Worm (Caenorhabditis elegans) whole organism, young adult: Measurements from ENCODE around the gene R03H10.1.
A peak's percentile ranks its signal among the peaks of the same experiment; 100 is the strongest.

Experiments
- B0336.3 ChIP-seq: fragments of 200-800 bp; sonication (Bioruptor generic); IDR thresholded peaks from 2 replicates; pipeline ENCODE4 v1.3.6; 2022; ENCODE audit warnings: missing genetic modification characterization, missing compliant biosample characterization
- C17E4.6 ChIP-seq: fragments of 200-800 bp; sonication (Bioruptor generic); IDR thresholded peaks from 2 replicates; pipeline ENCODE4 v1.3.6; 2022; ENCODE audit warnings: missing genetic modification reagents, missing genetic modification characterization, missing compliant biosample characterization
- F23B12.7 ChIP-seq: sonication (generic microtip); optimal IDR thresholded peaks from 2 replicates; lab custom pipeline; 2017; ENCODE audit warnings: missing genetic modification characterization, mild to moderate bottlenecking, missing compliant biosample characterization, antibody characterized with exemption, moderate library complexity; ENCODE audit not compliant: insufficient read depth
- F33H1.4 ChIP-seq: fragments of 200-800 bp; sonication (Bioruptor generic); IDR thresholded peaks from 2 replicates; pipeline ENCODE4 v1.3.6; 2022; ENCODE audit warnings: missing genetic modification reagents, missing genetic modification characterization, missing compliant biosample characterization
- F57A8.1 ChIP-seq: fragments of 200-800 bp; sonication (Bioruptor generic); optimal IDR thresholded peaks from 2 replicates; lab custom pipeline; 2018; ENCODE audit warnings: mild to moderate bottlenecking, missing genetic modification characterization, moderate library complexity, missing compliant biosample characterization
- F57C9.4 ChIP-seq: sonication (generic microtip); optimal IDR thresholded peaks from 2 replicates; lab custom pipeline; 2017; ENCODE audit warnings: mild to moderate bottlenecking, missing genetic modification characterization, missing compliant biosample characterization
- Y53F4B.3 ChIP-seq: fragments of 200-800 bp; sonication (Bioruptor generic); IDR thresholded peaks from 2 replicates; pipeline ENCODE4 v1.3.6; 2022; ENCODE audit warnings: missing genetic modification reagents, missing genetic modification characterization, missing compliant biosample characterization
- Y53G8AR.9 ChIP-seq: fragments of 200-800 bp; sonication (Bioruptor generic); conservative IDR thresholded peaks from 2 replicates; pipeline ENCODE4 v1.3.6; 2022; ENCODE audit warnings: missing genetic modification reagents, missing genetic modification characterization, missing compliant biosample characterization
- Y56A3A.18 ChIP-seq: fragments of 200-800 bp; sonication (Bioruptor generic); IDR thresholded peaks from 2 replicates; pipeline ENCODE4 v1.3.6; 2022; ENCODE audit warnings: missing genetic modification reagents, missing genetic modification characterization, missing compliant biosample characterization
- Y95B8A.8 ChIP-seq: fragments of 200-800 bp; sonication (Bioruptor generic); IDR thresholded peaks from 2 replicates; pipeline ENCODE4 v1.3.6; 2022; ENCODE audit warnings: missing genetic modification reagents, missing genetic modification characterization, missing compliant biosample characterization
- ama-1 ChIP-seq, 3 experiments: fragments of 150-350 bp in 1 of 3; sonication (generic microtip) in 2 of 3; optimal IDR thresholded peaks; 2 replicates each; lab custom pipeline; 2014 to 2018; ENCODE audit warnings: missing biosample characterization in 2 of 3, missing genetic modification characterization in 2 of 3, missing genetic modification reagents in 2 of 3
- bed-1 ChIP-seq: fragments of 200-800 bp; sonication (Bioruptor generic); IDR thresholded peaks from 2 replicates; pipeline ENCODE4 v1.3.6; 2022; ENCODE audit warnings: missing genetic modification reagents, missing genetic modification characterization, missing compliant biosample characterization
- ceh-27 ChIP-seq: fragments of 200-800 bp; sonication (Bioruptor generic); optimal IDR thresholded peaks from 2 replicates; lab custom pipeline; 2018; ENCODE audit warnings: mild to moderate bottlenecking, missing genetic modification characterization, moderate library complexity, missing compliant biosample characterization
- chd-7 ChIP-seq: sonication (generic microtip); optimal IDR thresholded peaks from 2 replicates; lab custom pipeline; 2016; ENCODE audit warnings: mild to moderate bottlenecking, missing genetic modification characterization, moderate library complexity, missing compliant biosample characterization
- him-1 ChIP-seq: sonication (generic microtip); optimal IDR thresholded peaks from 2 replicates; lab custom pipeline; 2016; ENCODE audit warnings: missing genotype, missing genetic modification reagents, missing genetic modification characterization, missing compliant biosample characterization
- hmg-1.2 ChIP-seq: fragments of 200-800 bp; sonication (Bioruptor generic); IDR thresholded peaks from 2 replicates; pipeline ENCODE4 v1.3.6; 2022; ENCODE audit warnings: missing genetic modification reagents, missing genetic modification characterization, missing compliant biosample characterization
- lin-35 ChIP-seq, 3 experiments: fragments of 150-350 bp in 2 of 3; sonication (generic microtip) in 1 of 3; optimal IDR thresholded peaks; 2 replicates each; lab custom pipeline; 2014 to 2018; ENCODE audit warnings: missing biosample characterization in 3 of 3, missing genetic modification characterization in 3 of 3, missing genetic modification reagents in 3 of 3
- lin-54 ChIP-seq: fragments of 200-800 bp; sonication (Bioruptor generic); optimal IDR thresholded peaks from 2 replicates; lab custom pipeline; 2018; ENCODE audit warnings: mild to moderate bottlenecking, missing genetic modification characterization, missing compliant biosample characterization
- lsl-1 ChIP-seq: fragments of 200-800 bp; sonication (Bioruptor generic); optimal IDR thresholded peaks from 2 replicates; lab custom pipeline; 2018; ENCODE audit warnings: mild to moderate bottlenecking, missing genetic modification characterization, moderate library complexity, missing compliant biosample characterization
- madf-3 ChIP-seq: fragments of 200-800 bp; sonication (Bioruptor generic); IDR thresholded peaks from 2 replicates; pipeline ENCODE4 v1.3.6; 2022; ENCODE audit warnings: missing genetic modification reagents, missing genetic modification characterization, missing compliant biosample characterization
- madf-6 ChIP-seq: fragments of 200-800 bp; sonication (Bioruptor generic); IDR thresholded peaks from 2 replicates; pipeline ENCODE4 v1.3.6; 2022; ENCODE audit warnings: missing genetic modification reagents, missing genetic modification characterization, missing compliant biosample characterization
- madf-8 ChIP-seq: fragments of 200-800 bp; sonication (Bioruptor generic); conservative IDR thresholded peaks from 2 replicates; pipeline ENCODE4 v1.3.6; 2022; ENCODE audit warnings: missing genetic modification reagents, missing genetic modification characterization, missing compliant biosample characterization
- mes-4 ChIP-seq: sonication (generic microtip); optimal IDR thresholded peaks from 2 replicates; lab custom pipeline; 2016; ENCODE audit warnings: missing genotype, missing genetic modification characterization, missing compliant biosample characterization
- nfya-2 ChIP-seq: fragments of 200-800 bp; sonication (Bioruptor generic); IDR thresholded peaks from 2 replicates; pipeline ENCODE4 v1.3.6; 2022; ENCODE audit warnings: missing genetic modification reagents, missing genetic modification characterization, missing compliant biosample characterization
- nfyb-1 ChIP-seq: fragments of 200-800 bp; sonication (Bioruptor generic); IDR thresholded peaks from 2 replicates; pipeline ENCODE4 v1.3.6; 2022; ENCODE audit warnings: missing genetic modification reagents, missing genetic modification characterization, missing compliant biosample characterization
- rcor-1 ChIP-seq: fragments of 200-800 bp; sonication (Bioruptor generic); IDR thresholded peaks from 2 replicates; pipeline ENCODE4 v1.3.6; 2022; ENCODE audit warnings: missing genetic modification reagents, missing genetic modification characterization, missing compliant biosample characterization
- sdz-38 ChIP-seq: sonication (generic microtip); optimal IDR thresholded peaks from 2 replicates; lab custom pipeline; 2016; ENCODE audit warnings: missing genotype, missing genetic modification characterization, missing compliant biosample characterization
- snpc-1.1 ChIP-seq: sonication (generic microtip); optimal IDR thresholded peaks from 2 replicates; lab custom pipeline; 2017; ENCODE audit warnings: missing genetic modification characterization, mild to moderate bottlenecking, missing compliant biosample characterization, antibody characterized with exemption, moderate library complexity, missing genotype, missing genetic modification reagents; ENCODE audit not compliant: insufficient read depth
- snpc-3.4 ChIP-seq: sonication (generic microtip); optimal IDR thresholded peaks from 2 replicates; lab custom pipeline; 2017; ENCODE audit warnings: missing genetic modification characterization, mild to moderate bottlenecking, missing compliant biosample characterization, antibody characterized with exemption, moderate library complexity, missing genotype, missing genetic modification reagents
- snpc-4 ChIP-seq, 5 experiments: fragments of 150-350 bp in 1 of 5; sonication (generic microtip) in 4 of 5; optimal IDR thresholded peaks; 2 replicates each; lab custom pipeline; 2014 to 2018; ENCODE audit warnings: missing genetic modification characterization in 5 of 5, missing biosample characterization in 3 of 5, antibody characterized with exemption in 2 of 5, mild to moderate bottlenecking in 2 of 5, missing compliant biosample characterization in 2 of 5, missing genotype in 2 of 5, moderate library complexity in 2 of 5, missing genetic modification reagents in 1 of 5
- tbp1 ChIP-seq: fragments of 200-800 bp; sonication (Bioruptor generic); optimal IDR thresholded peaks from 2 replicates; lab custom pipeline; 2018; ENCODE audit warnings: mild to moderate bottlenecking, missing genetic modification characterization, missing compliant biosample characterization
- tlf-1 ChIP-seq: fragments of 200-800 bp; sonication (Bioruptor generic); optimal IDR thresholded peaks from 2 replicates; lab custom pipeline; 2018; ENCODE audit warnings: mild to moderate bottlenecking, missing genetic modification characterization, missing compliant biosample characterization
- unc-130 ChIP-seq: sonication (generic microtip); optimal IDR thresholded peaks from 2 replicates; lab custom pipeline; 2016; ENCODE audit warnings: missing genetic modification reagents, missing genetic modification characterization, missing compliant biosample characterization
- xnd-1 ChIP-seq: sonication (generic microtip); optimal IDR thresholded peaks from 2 replicates; lab custom pipeline; 2016; ENCODE audit warnings: missing genotype, missing genetic modification reagents, missing genetic modification characterization, missing compliant biosample characterization
- ztf-25 ChIP-seq: fragments of 200-800 bp; sonication (Bioruptor generic); IDR thresholded peaks from 2 replicates; pipeline ENCODE4 v1.3.6; 2022; ENCODE audit warnings: missing genetic modification reagents, missing genetic modification characterization, missing compliant biosample characterization

R03H10.1 gene

DNA sequence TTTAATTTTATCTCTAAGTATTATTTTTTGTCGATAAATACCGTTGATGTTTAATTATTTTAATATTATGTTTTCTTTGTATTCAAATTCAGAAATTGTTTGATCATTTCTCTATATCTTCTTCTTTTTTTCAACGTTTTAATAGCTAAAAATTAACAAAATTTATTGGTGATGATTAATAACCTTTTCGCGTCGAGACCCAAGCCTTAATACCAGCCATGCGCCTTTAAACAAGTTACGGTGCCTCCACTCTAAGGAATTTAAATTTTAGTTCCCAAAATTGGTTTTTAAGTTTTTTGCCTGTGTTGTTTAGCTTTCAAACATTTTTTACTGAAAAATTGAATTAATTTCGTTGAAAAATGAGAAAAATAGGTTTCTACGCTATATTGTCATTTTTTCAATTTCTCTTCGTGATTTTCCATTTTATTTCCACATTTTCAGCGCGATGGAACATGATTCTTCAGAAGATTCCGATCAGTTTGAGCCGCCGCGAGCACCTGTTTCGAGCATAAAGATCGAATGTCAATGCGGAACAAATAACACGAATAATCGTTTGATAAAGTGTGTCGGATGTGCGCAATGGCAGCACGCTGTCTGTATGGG lies 49.2 kb downstream of the R03H10.1 start, which contains the start of gene C16A11.3 (continued):
- TF ChIP-seq madf-3 (GFP tag; lab: Robert Waterston, UW) (0 out of 2 replicates have a peak, but pooled peaks have one; percentile 54), snpc-4 (GFP tag; optimal IDR thresholded peaks at IDR 0.05; lab: Kevin White, UChicago) (peak; percentile 35), snpc-4 (tag; optimal IDR thresholded peaks at IDR 0.05; lab: Kevin White, UChicago) (peak in 2 of 4 experiments; percentile 3 to 42), C17E4.6 (no peak), hmg-1.2 (GFP tag; lab: Robert Waterston, UW) (peak; percentile 32; the same call in 1 of the 2 replicates), snpc-1.1 (peak; percentile 49), lin-54 (GFP tag; lab: Kevin White, UChicago) (peak; percentile 12), lin-35 (GFP tag; optimal IDR thresholded peaks at IDR 0.05; lab: Kevin White, UChicago) (peak in 1 of 3 experiments; percentile 32), Y53G8AR.9 (GFP tag; lab: Robert Waterston, UW) (peak; percentile 75; the same call in 1 of the 2 replicates), tbp1 (peak; percentile 0), ama-1 (optimal IDR thresholded peaks at IDR 0.05; lab: Kevin White, UChicago) (no peak), ama-1 (GFP tag; optimal IDR thresholded peaks at IDR 0.05; lab: Kevin White, UChicago) (peak in 1 of 2 experiments; percentile 86), B0336.3 (GFP tag; lab: Robert Waterston, UW) (no peak), madf-8 (GFP tag; lab: Robert Waterston, UW) (peak; percentile 48), Y95B8A.8 (no peak), snpc-3.4 (tag; lab: Kevin White, UChicago) (peak; percentile 65), sdz-38 (tag; lab: Kevin White, UChicago) (no peak), Y56A3A.18 (GFP tag; lab: Robert Waterston, UW) (peak; percentile 76; the same call in 1 of the 2 replicates), F33H1.4 (GFP tag; lab: Robert Waterston, UW) (peak; percentile 74), lsl-1 (peak; percentile 75), rcor-1 (GFP tag; lab: Robert Waterston, UW) (no peak), Y53F4B.3 (GFP tag; lab: Robert Waterston, UW) (no peak), bed-1 (GFP tag; lab: Robert Waterston, UW) (no peak), ceh-27 (GFP tag; lab: Kevin White, UChicago) (no peak), F23B12.7 (tag; lab: Kevin White, UChicago) (no peak), mes-4 (tag; lab: Kevin White, UChicago) (peak; percentile 12), nfyb-1 (GFP tag; lab: Robert Waterston, UW) (no peak), nfya-2 (0 out of 2 replicates have a peak, but pooled peaks have one; percentile 74), tlf-1 (GFP tag; lab: Kevin White, UChicago) (peak; percentile 58), unc-130 (GFP tag; lab: Kevin White, UChicago) (peak; percentile 70), madf-6 (peak; percentile 87), ztf-25 (GFP tag; lab: Robert Waterston, UW) (no peak), him-1 (tag; lab: Kevin White, UChicago) (peak; percentile 34), F57A8.1 (GFP tag; lab: Kevin White, UChicago) (no peak)
- TF ChIP-seq, all 124 proteins: peak for 28

DNA sequence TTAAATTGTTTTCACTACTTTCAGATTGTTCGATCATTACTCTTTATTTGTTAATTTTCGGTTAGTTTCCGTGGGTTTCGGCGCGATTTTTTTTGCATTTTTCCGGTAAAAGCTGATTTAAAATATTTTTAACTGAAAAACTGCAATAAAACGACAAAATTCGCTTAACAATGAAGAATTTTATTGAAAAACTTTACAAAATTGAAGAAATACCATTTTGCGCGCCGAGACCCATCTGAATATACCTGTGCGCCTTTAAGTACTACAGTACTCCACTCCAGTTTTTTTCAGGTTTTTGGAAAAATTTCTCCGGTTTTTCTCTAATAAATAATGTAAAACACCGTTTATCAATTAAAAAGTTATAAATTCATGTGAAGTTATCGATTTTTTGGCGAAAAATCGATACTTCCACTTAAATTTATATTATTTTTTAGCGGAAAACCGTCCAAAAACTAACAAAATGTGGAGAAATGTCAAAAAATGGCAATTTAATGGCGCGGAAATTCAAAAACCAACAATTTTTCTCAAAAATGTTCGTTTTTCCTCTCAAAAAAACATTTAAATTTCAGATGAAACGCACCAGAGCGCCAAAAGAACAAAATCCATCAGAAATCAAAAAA lies 50.9 kb downstream of the R03H10.1 start, which contains the start of gene C16A11.10:
Gene C16A11.10 (plus strand): TSS at position 570 of the 620 bp plus-strand sequence.
- TF ChIP-seq chd-7 (tag; lab: Kevin White, UChicago), result no peak
- TF ChIP-seq F57C9.4, result no peak
- no peak for TF ChIP-seq snpc-1.1
- peak; percentile 77 for TF ChIP-seq lsl-1
- peak; percentile 22; the same call in 1 of the 2 replicates for TF ChIP-seq madf-8 (GFP tag; lab: Robert Waterston, UW)
- peak; percentile 78 for TF ChIP-seq madf-6
- TF ChIP-seq F33H1.4 (GFP tag; lab: Robert Waterston, UW), result peak; percentile 75
- TF ChIP-seq lin-54 (GFP tag; lab: Kevin White, UChicago), result peak; percentile 8
- TF ChIP-seq xnd-1, result peak; percentile 52
